Fruit fly (Drosophila melanogaster) whole organism, wandering third instar larva: ENCODE data around the gene inaE.
A peak's percentile ranks its signal among the peaks of the same experiment; 100 is the strongest.

Experiments used
- Dfd ChIP-seq: fragments of >200 bp; optimal IDR thresholded peaks from 2 replicates; lab custom pipeline; 2017; ENCODE audit warnings: missing biosample characterization, missing genetic modification characterization
- GATAd ChIP-seq: sonication (Bioruptor generic); optimal IDR thresholded peaks from 2 replicates; lab custom pipeline; 2016; ENCODE audit warnings: missing biosample characterization, missing genetic modification characterization
- Hr78 ChIP-seq: fragments of >200 bp; optimal IDR thresholded peaks from 2 replicates; lab custom pipeline; 2017; ENCODE audit warnings: missing biosample characterization, missing genetic modification characterization
- Jra ChIP-seq: sonication (Bioruptor generic); optimal IDR thresholded peaks from 2 replicates; lab custom pipeline; 2016; ENCODE audit warnings: missing biosample characterization, missing genetic modification characterization
- Myc ChIP-seq: fragments of >200 bp; optimal IDR thresholded peaks from 2 replicates; lab custom pipeline; 2017
- OdsH ChIP-seq: fragments of 200-800 bp; sonication (Bioruptor generic); optimal IDR thresholded peaks from 2 replicates; lab custom pipeline; 2016; ENCODE audit warnings: missing biosample characterization, mild to moderate bottlenecking, missing genetic modification characterization
- Rel ChIP-seq, 2 experiments: fragments of 200-800 bp; sonication (Bioruptor generic) in 1 of 2; optimal IDR thresholded peaks; 2 replicates in 1 of 2; 3 replicates in 1 of 2; lab custom pipeline; 2016 to 2019; ENCODE audit warnings: mild to moderate bottlenecking in 2 of 2, missing biosample characterization in 2 of 2, missing genetic modification characterization in 2 of 2, moderate library complexity in 1 of 2
- Sp1 ChIP-seq: fragments of 200-800 bp; sonication (Bioruptor generic); optimal IDR thresholded peaks from 3 replicates; lab custom pipeline; 2019; ENCODE audit warnings: missing biosample characterization, mild to moderate bottlenecking, missing genetic modification characterization, moderate library complexity
- Vsx2 ChIP-seq: fragments of 200-300, 225-300 bp; sonication (Bioruptor generic); optimal IDR thresholded peaks from 2 replicates; lab custom pipeline; 2018; ENCODE audit warnings: missing biosample characterization, missing genetic modification characterization; ENCODE audit not compliant: partially characterized antibody
- br ChIP-seq: fragments of 200-800 bp; sonication (Bioruptor generic); optimal IDR thresholded peaks from 2 replicates; lab custom pipeline; 2016; ENCODE audit warnings: missing biosample characterization, missing genetic modification characterization
- fru ChIP-seq: fragments of 200-800 bp; sonication (Bioruptor generic); optimal IDR thresholded peaks from 3 replicates; lab custom pipeline; 2016; ENCODE audit warnings: missing biosample characterization, mild to moderate bottlenecking, missing genetic modification characterization
- h ChIP-seq: fragments of 200-800 bp; sonication (Bioruptor generic); optimal IDR thresholded peaks from 3 replicates; lab custom pipeline; 2016; ENCODE audit warnings: missing biosample characterization, mild to moderate bottlenecking, missing genetic modification characterization
- lola ChIP-seq: fragments of >200 bp; optimal IDR thresholded peaks from 2 replicates; lab custom pipeline; 2017; ENCODE audit warnings: missing biosample characterization, missing genetic modification characterization
- pan ChIP-seq: fragments of >200 bp; optimal IDR thresholded peaks from 2 replicates; lab custom pipeline; 2017

DNA sequence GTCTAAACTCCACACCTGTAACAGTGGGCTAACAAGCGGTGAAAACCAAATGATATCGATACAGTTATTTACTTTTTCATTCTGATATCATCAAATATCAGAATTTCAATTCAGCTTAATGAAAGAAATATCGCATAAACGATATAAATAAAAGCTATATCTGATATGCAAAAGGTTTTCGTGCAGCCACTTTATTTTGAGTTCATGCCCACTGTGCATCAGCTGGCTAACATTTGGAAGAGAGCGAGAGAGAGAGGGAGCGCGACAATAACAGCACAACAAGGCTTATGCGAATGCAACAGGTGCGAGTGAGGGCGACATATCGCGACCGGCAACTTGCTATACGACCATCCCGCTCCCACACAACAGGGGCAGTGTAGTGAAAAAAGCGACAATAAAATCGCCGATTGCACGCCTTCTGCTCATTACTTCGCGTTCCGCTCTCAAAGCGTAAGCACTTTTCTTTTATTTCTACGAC, 44.1 kb upstream of the inaE start, which contains the start of gene CG11151:
- TF ChIP-seq OdsH (GFP tag; lab: Kevin White, UChicago) (peak; percentile 97), h (GFP tag; lab: Kevin White, UChicago) (peak; percentile 98), fru (GFP tag; lab: Kevin White, UChicago) (peak; percentile 99), Dfd (GFP tag; lab: Kevin White, UChicago) (no peak), Myc (lab: Kevin White, UChicago) (no peak), Sp1 (GFP tag; lab: Kevin White, UChicago) (peak; percentile 97), GATAd (GFP tag; lab: Kevin White, UChicago) (peak; percentile 69), pan (lab: Kevin White, UChicago) (no peak), Jra (GFP tag; lab: Kevin White, UChicago) (peak; percentile 91), Hr78 (GFP tag; lab: Kevin White, UChicago) (no peak), Rel (GFP tag; optimal IDR thresholded peaks at IDR 0.05; lab: Kevin White, UChicago) (peak; percentile 77), Rel (tag; optimal IDR thresholded peaks at IDR 0.05; lab: Kevin White, UChicago) (peak; percentile 78), Vsx2 (no peak), lola (GFP tag; lab: Kevin White, UChicago) (no peak), br (peak; percentile 98)
